Worm (Caenorhabditis elegans): Measurements from ENCODE around the gene akt-1.

DNA sequence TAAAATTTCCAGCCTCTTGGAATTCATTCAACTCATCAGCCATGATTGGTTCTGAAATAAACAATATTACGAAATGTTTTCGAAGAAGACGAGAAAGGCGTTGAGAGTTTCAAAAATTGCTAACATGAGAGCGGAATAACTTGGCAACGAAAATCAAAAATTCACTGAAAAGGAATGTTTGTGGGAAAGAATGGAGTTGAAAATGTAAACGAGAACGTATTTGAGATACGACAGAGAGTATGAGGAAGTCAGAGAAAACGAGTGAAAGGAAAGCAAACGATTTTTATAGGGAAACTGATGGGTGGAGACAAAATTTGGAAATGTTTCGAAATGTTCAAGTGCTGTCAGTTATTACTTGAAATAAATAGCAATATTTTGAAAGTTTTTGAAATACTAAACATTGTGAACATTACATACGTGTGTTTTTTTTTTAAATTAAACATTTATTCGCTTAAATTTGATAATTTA, 6.3 kb downstream of the akt-1 start, which contains the start of gene rop-1:
- no peak for TF ChIP-seq alr-1 (tag; optimal IDR thresholded peaks at IDR 0.05; ENCODE audit: borderline replicate concordance)
- TF ChIP-seq egl-27 (tag; optimal IDR thresholded peaks at IDR 0.05): no peak
- TF ChIP-seq C16A3.4 (tag; optimal IDR thresholded peaks at IDR 0.05): no peak

Data from whole organism, L1 larva.